Worm (Caenorhabditis elegans) whole organism, dauer: Measurements from ENCODE around the gene C10A4.4.

Experiments
- unc-62 ChIP-seq: sonication (generic microtip); optimal IDR thresholded peaks from 2 replicates; lab custom pipeline; 2017; ENCODE audit warnings: missing biosample characterization, missing genetic modification reagents, missing genetic modification characterization

Gene C10A4.4

ce11 chrX:7420571-7420970 lies 19.7 kb downstream of the C10A4.4 start, which contains the start of gene C10A4.9:
Gene C10A4.9, plus strand, starts transcription at chrX:7420871.
- no peak for TF ChIP-seq unc-62 (GFP tag; lab: Kevin White, UChicago)

ce11 chrX:7424813-7425212 lies 23.9 kb downstream of the C10A4.4 start, which contains the start of gene mnm-2:
Gene mnm-2, minus strand, starts transcription at chrX:7424913.
- no peak for TF ChIP-seq unc-62 (GFP tag; lab: Kevin White, UChicago)

ce11 chrX:7430483-7430882 lies 29.6 kb downstream of the C10A4.4 start:
- no peak for TF ChIP-seq unc-62 (GFP tag; lab: Kevin White, UChicago)

DNA sequence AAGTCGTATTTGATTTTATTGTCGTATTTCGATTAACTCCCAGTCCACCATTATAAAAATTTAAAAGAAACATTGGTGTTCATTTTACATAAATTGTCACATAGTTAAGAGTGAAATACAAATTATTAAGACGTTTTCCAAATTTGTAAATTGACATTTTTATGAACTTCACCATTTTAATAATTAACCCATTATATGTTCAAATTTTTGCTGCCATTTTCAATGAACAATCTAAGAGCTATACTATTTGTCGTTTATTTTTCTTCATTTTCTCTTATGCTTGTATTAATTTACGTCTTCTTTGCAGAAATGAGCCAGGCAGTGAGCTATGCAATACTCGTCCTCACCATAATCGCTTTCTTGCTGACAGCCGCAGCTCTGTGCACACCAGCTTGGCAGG lies 30.3 kb downstream of the C10A4.4 start, which contains the start of gene clc-2:
Gene clc-2 (plus strand): TSS at position 301 of the 400 bp plus-strand sequence.
- TF ChIP-seq unc-62 (GFP tag; lab: Kevin White, UChicago): no peak

- no peak for TF ChIP-seq unc-62 (GFP tag; lab: Kevin White, UChicago)
Measured at ce11 chrX:7433269-7433668, 32.4 kb downstream of the C10A4.4 start, which contains the start of gene clc-5. Gene clc-5, plus strand, starts transcription at chrX:7433569.

DNA sequence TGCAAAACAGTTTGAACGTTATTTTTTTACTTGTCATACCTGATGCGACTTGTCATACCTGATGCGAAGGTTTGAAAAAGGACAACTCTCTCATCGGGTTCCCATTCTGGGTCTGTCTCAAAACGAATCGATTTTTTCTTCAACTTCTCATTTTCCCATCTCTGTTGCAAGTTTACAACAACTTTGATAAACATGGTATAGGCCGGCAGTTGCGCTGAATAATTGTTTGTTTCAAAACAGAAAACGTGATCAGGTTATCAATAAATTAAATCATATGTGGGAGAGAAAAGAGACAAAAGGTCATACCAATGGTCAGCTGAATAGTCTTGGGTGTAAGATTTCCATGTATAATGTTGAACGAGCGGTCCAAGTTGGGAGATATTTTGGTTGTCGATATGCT lies 36.0 kb downstream of the C10A4.4 start:
- TF ChIP-seq unc-62 (GFP tag; lab: Kevin White, UChicago): no peak

DNA sequence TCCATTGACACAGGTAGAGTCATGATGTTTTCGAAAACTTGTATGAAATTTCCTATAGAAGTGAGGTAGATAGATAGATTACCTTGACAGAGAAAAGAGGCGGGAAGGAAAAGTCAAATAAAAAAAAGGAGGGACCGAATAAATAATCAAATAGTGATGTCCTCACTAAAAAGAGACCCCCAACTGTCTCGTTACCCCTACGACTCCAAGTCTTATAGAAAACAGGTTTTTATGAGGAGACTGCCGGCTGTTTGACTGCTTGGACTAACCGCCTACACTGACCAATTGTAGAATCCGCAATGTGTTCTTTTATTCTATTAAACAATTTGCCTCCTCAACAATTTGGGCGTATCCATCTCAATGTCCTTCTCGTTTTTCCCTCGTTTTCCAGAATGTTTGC lies 37.1 kb downstream of the C10A4.4 start, which contains the start of gene C01C10.2:
Gene C01C10.2 (minus strand): TSS at position 170 of the 400 bp plus-strand sequence.
- TF ChIP-seq unc-62 (GFP tag; lab: Kevin White, UChicago): no peak

ce11 chrX:7440102-7440501 lies 39.2 kb downstream of the C10A4.4 start:
- no peak for TF ChIP-seq unc-62 (GFP tag; lab: Kevin White, UChicago)

ce11 chrX:7442477-7442876 lies 41.6 kb downstream of the C10A4.4 start, which contains the start of gene acl-12:
Gene acl-12, minus strand, starts transcription at chrX:7442577.
- no peak for TF ChIP-seq unc-62 (GFP tag; lab: Kevin White, UChicago)

- TF ChIP-seq unc-62 (GFP tag; lab: Kevin White, UChicago): no peak
Measured at ce11 chrX:7445734-7446133, 44.8 kb downstream of the C10A4.4 start.

ce11 chrX:7446485-7446884 lies 45.6 kb downstream of the C10A4.4 start:
- TF ChIP-seq unc-62 (GFP tag; lab: Kevin White, UChicago): no peak

- no peak for TF ChIP-seq unc-62 (GFP tag; lab: Kevin White, UChicago)
Measured at ce11 chrX:7447340-7447739, 46.5 kb downstream of the C10A4.4 start.

DNA sequence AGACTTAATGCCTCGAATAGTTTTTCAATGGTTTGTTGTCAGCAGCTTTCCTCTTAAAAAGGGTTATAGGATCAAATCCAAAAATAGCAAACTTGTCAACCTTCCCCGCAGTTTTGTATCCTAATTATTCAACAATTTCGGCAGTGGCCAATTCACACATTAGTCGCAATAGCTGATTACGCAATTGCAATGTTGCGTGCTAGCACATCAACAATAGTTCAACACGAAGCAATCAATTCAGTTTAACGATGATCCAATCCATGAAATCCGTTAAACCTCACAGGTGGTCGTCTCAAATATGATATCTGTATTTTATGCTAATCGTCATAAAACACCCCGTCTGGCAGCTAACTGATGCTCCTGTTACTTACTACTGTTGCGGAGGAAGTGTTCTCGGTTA lies 51.7 kb downstream of the C10A4.4 start:
- no peak for TF ChIP-seq unc-62 (GFP tag; lab: Kevin White, UChicago)
